Fruit fly (Drosophila melanogaster) whole organism, embryonic: ENCODE data around the gene CG17124.

Experiments
- Atf6 ChIP-seq: fragments of 200-800 bp; sonication (Bioruptor generic); IDR thresholded peaks from 2 replicates; pipeline ENCODE4 v1.3.6; 2022; ENCODE audit warnings: missing biosample characterization, missing genetic modification characterization
- B-H1 ChIP-seq: fragments of 200-800 bp; sonication (Bioruptor generic); IDR thresholded peaks from 3 replicates; pipeline ENCODE4 v1.3.6; 2022; ENCODE audit warnings: missing biosample characterization, missing genetic modification characterization
- Blimp-1 ChIP-seq: fragments of 200-800 bp; sonication (Bioruptor generic); optimal IDR thresholded peaks from 3 replicates; lab custom pipeline; 2018; ENCODE audit warnings: missing biosample characterization, missing genetic modification characterization, mild to moderate bottlenecking, moderate library complexity, missing genetic modification reagents
- Bteb2 ChIP-seq: fragments of 200-800 bp; sonication (Bioruptor generic); optimal IDR thresholded peaks from 2 replicates; lab custom pipeline; 2016; ENCODE audit warnings: missing biosample characterization, missing genetic modification characterization
- CG10274 ChIP-seq: fragments of 200-800 bp; sonication (Bioruptor generic); optimal IDR thresholded peaks from 3 replicates; lab custom pipeline; 2017; ENCODE audit warnings: missing biosample characterization, mild to moderate bottlenecking, missing genetic modification characterization
- CG10654 ChIP-seq: fragments of 200-800 bp; sonication (Bioruptor generic); optimal IDR thresholded peaks from 2 replicates; lab custom pipeline; 2016; ENCODE audit warnings: missing biosample characterization, missing genetic modification characterization
- CG11093 ChIP-seq: fragments of 200-800 bp; sonication (Bioruptor generic); IDR thresholded peaks from 3 replicates; pipeline ENCODE4 v1.3.6; 2022; ENCODE audit warnings: missing biosample characterization, missing genetic modification characterization
- CG12071 ChIP-seq: fragments of 200-800 bp; sonication (Bioruptor generic); optimal IDR thresholded peaks from 3 replicates; lab custom pipeline; 2018; ENCODE audit warnings: missing biosample characterization, mild to moderate bottlenecking, missing genetic modification characterization
- CG12155 ChIP-seq: fragments of 200-800 bp; sonication (Bioruptor generic); optimal IDR thresholded peaks from 3 replicates; lab custom pipeline; 2016; ENCODE audit warnings: missing biosample characterization, missing genetic modification characterization
- CG13424 ChIP-seq: fragments of 200-800 bp; sonication (Bioruptor generic); optimal IDR thresholded peaks from 2 replicates; lab custom pipeline; 2019; ENCODE audit warnings: missing biosample characterization, mild to moderate bottlenecking, missing genetic modification characterization, moderate library complexity
- CG14860 ChIP-seq: fragments of 200-800 bp; sonication (Bioruptor generic); IDR thresholded peaks from 3 replicates; pipeline ENCODE4 v1.3.6; 2022; ENCODE audit warnings: missing biosample characterization, missing genetic modification characterization; ENCODE audit not compliant: partially characterized antibody
- CG17361 ChIP-seq: fragments of 200-800 bp; sonication (Bioruptor generic); IDR thresholded peaks from 3 replicates; pipeline ENCODE4 v1.3.6; 2022; ENCODE audit warnings: missing biosample characterization, missing genetic modification characterization
- CG18011 ChIP-seq: fragments of 200-800 bp; sonication (Bioruptor generic); optimal IDR thresholded peaks from 2 replicates; lab custom pipeline; 2017; ENCODE audit warnings: missing biosample characterization, missing genetic modification characterization, mild to moderate bottlenecking, moderate library complexity, missing genotype
- CG3281 ChIP-seq: fragments of 200-800 bp; sonication (Bioruptor generic); optimal IDR thresholded peaks from 3 replicates; lab custom pipeline; 2017; ENCODE audit warnings: missing biosample characterization, mild to moderate bottlenecking, missing genetic modification characterization
- CG4730 ChIP-seq: fragments of 200-800 bp; sonication (Bioruptor generic); IDR thresholded peaks from 2 replicates; pipeline ENCODE4 v1.3.6; 2022; ENCODE audit warnings: missing biosample characterization, missing genetic modification characterization
- CG4854 ChIP-seq: fragments of 200-800 bp; sonication (Bioruptor generic); optimal IDR thresholded peaks from 2 replicates; lab custom pipeline; 2016; ENCODE audit warnings: missing biosample characterization, missing genetic modification characterization, inconsistent platforms
- CG7271 ChIP-seq: fragments of 200-800 bp; sonication (Bioruptor generic); optimal IDR thresholded peaks from 2 replicates; lab custom pipeline; 2018; ENCODE audit warnings: missing biosample characterization, mild to moderate bottlenecking, missing genetic modification characterization, moderate library complexity
- CG7556 ChIP-seq: fragments of 200-800 bp; sonication (Bioruptor generic); optimal IDR thresholded peaks from 2 replicates; lab custom pipeline; 2017; ENCODE audit warnings: missing biosample characterization, mild to moderate bottlenecking, missing genetic modification characterization
- CG8359 ChIP-seq: fragments of 200-800 bp; sonication (Bioruptor generic); optimal IDR thresholded peaks from 2 replicates; lab custom pipeline; 2017; ENCODE audit warnings: missing biosample characterization, mild to moderate bottlenecking, missing genetic modification characterization, borderline replicate concordance
- CG8478 ChIP-seq: fragments of >200 bp; optimal IDR thresholded peaks from 2 replicates; lab custom pipeline; 2018
- CoRest ChIP-seq: fragments of 200-800 bp; sonication (Bioruptor generic); optimal IDR thresholded peaks from 3 replicates; lab custom pipeline; 2018; ENCODE audit warnings: missing biosample characterization, mild to moderate bottlenecking, missing genetic modification characterization, moderate library complexity
- Dek ChIP-seq: fragments of 200-800 bp; sonication (Bioruptor generic); optimal IDR thresholded peaks from 3 replicates; lab custom pipeline; 2019; ENCODE audit warnings: missing biosample characterization, mild to moderate bottlenecking, missing genetic modification characterization, moderate library complexity
- Dip3 ChIP-seq: fragments of 200-800 bp; sonication (Bioruptor generic); optimal IDR thresholded peaks from 3 replicates; lab custom pipeline; 2016; ENCODE audit warnings: missing biosample characterization, missing genetic modification characterization
- E2f1 ChIP-seq: fragments of 200-800 bp; sonication (Bioruptor generic); IDR thresholded peaks from 2 replicates; pipeline ENCODE4 v1.3.6; 2022; ENCODE audit warnings: missing biosample characterization, missing genetic modification characterization
- Eip74EF ChIP-seq, 2 experiments: fragments of 200-800 bp in 1 of 2; fragments of >200 bp in 1 of 2; sonication (Bioruptor generic) in 1 of 2; optimal IDR thresholded peaks; 2 replicates each; lab custom pipeline; 2017 to 2019; ENCODE audit warnings: missing biosample characterization in 2 of 2, missing genetic modification characterization in 2 of 2, mild to moderate bottlenecking in 1 of 2, moderate library complexity in 1 of 2
- Hmx ChIP-seq: fragments of 200-800 bp; sonication (Bioruptor generic); optimal IDR thresholded peaks from 2 replicates; lab custom pipeline; 2016; ENCODE audit warnings: missing biosample characterization, missing genetic modification characterization
- Nf-YB ChIP-seq: fragments of 200-800 bp; sonication (Bioruptor generic); optimal IDR thresholded peaks from 3 replicates; lab custom pipeline; 2019; ENCODE audit warnings: missing biosample characterization, mild to moderate bottlenecking, missing genetic modification characterization, moderate library complexity
- Ptx1 ChIP-seq: fragments of 200-800 bp; sonication (Bioruptor generic); IDR thresholded peaks from 2 replicates; pipeline ENCODE4 v1.3.6; 2022; ENCODE audit warnings: missing biosample characterization, missing genetic modification characterization
- Side ChIP-seq: fragments of 200-800 bp; sonication (Bioruptor generic); optimal IDR thresholded peaks from 2 replicates; lab custom pipeline; 2016; ENCODE audit warnings: missing biosample characterization, missing genetic modification characterization
- Stat92E ChIP-seq, 3 experiments: fragments of >200 bp in 2 of 3; fragments of 200-800 bp in 1 of 3; sonication (Bioruptor generic) in 1 of 3; optimal IDR thresholded peaks; 2 replicates each; lab custom pipeline; 2017 to 2019; ENCODE audit warnings: missing biosample characterization in 3 of 3, missing genetic modification characterization in 3 of 3, mild to moderate bottlenecking in 1 of 3, moderate library complexity in 1 of 3
- Tbp ChIP-seq: fragments of >200 bp; optimal IDR thresholded peaks from 2 replicates; lab custom pipeline; 2018; ENCODE audit warnings: missing biosample characterization, missing genetic modification characterization
- Vsx1 ChIP-seq: fragments of 200-800 bp; sonication (Bioruptor generic); optimal IDR thresholded peaks from 2 replicates; lab custom pipeline; 2017; ENCODE audit warnings: missing biosample characterization, mild to moderate bottlenecking, missing genetic modification characterization, missing genetic modification reagents
- bowl ChIP-seq: fragments of 200-800 bp; sonication (Bioruptor generic); IDR thresholded peaks from 2 replicates; pipeline ENCODE4 v1.3.6; 2022; ENCODE audit warnings: missing biosample characterization, missing genetic modification characterization
- chm ChIP-seq: fragments of 200-800 bp; sonication (Bioruptor generic); IDR thresholded peaks from 2 replicates; pipeline ENCODE4 v1.3.6; 2022; ENCODE audit warnings: missing biosample characterization, missing genetic modification characterization
- disco-r ChIP-seq: fragments of 200-800 bp; sonication (Bioruptor generic); optimal IDR thresholded peaks from 2 replicates; lab custom pipeline; 2016; ENCODE audit warnings: missing biosample characterization, missing genetic modification characterization
- esg ChIP-seq: fragments of 200-800 bp; sonication (Bioruptor generic); conservative IDR thresholded peaks from 2 replicates; pipeline ENCODE4 v1.3.6; 2022; ENCODE audit warnings: missing biosample characterization, missing genetic modification characterization
- fd96Cb ChIP-seq: fragments of 200-800 bp; sonication (Bioruptor generic); optimal IDR thresholded peaks from 2 replicates; lab custom pipeline; 2018; ENCODE audit warnings: missing biosample characterization, mild to moderate bottlenecking, missing genetic modification characterization, moderate library complexity
- hb ChIP-seq: fragments of 200-800 bp; sonication (Bioruptor generic); IDR thresholded peaks from 3 replicates; pipeline ENCODE4 v1.3.6; 2022; ENCODE audit warnings: missing biosample characterization, missing genetic modification characterization; ENCODE audit not compliant: partially characterized antibody
- nerfin-1 ChIP-seq: fragments of 200-800 bp; sonication (Bioruptor generic); optimal IDR thresholded peaks from 3 replicates; lab custom pipeline; 2019; ENCODE audit warnings: missing biosample characterization, mild to moderate bottlenecking, missing genetic modification characterization, moderate library complexity
- p53 ChIP-seq: fragments of 200-800 bp; sonication (Bioruptor generic); optimal IDR thresholded peaks from 2 replicates; lab custom pipeline; 2016; ENCODE audit warnings: missing biosample characterization, missing genetic modification characterization
- psq ChIP-seq: fragments of 200-800 bp; sonication (Bioruptor generic); optimal IDR thresholded peaks from 2 replicates; lab custom pipeline; 2017; ENCODE audit warnings: missing biosample characterization, missing genetic modification characterization
- scrt ChIP-seq: fragments of 200-800 bp; sonication (Bioruptor generic); optimal IDR thresholded peaks from 2 replicates; lab custom pipeline; 2018; ENCODE audit warnings: missing biosample characterization, mild to moderate bottlenecking, missing genetic modification characterization, moderate library complexity
- sens ChIP-seq: fragments of 200-800 bp; sonication (Bioruptor generic); peaks from one replicate; lab custom pipeline; 2016; ENCODE audit warnings: missing biosample characterization, missing genetic modification characterization
- sr ChIP-seq: fragments of 200-800 bp; sonication (Bioruptor generic); IDR thresholded peaks from 3 replicates; pipeline ENCODE4 v1.3.6; 2022; ENCODE audit warnings: missing biosample characterization, missing genetic modification characterization
- unpg ChIP-seq: fragments of 200-800 bp; sonication (Bioruptor generic); optimal IDR thresholded peaks from 3 replicates; lab custom pipeline; 2018; ENCODE audit warnings: missing biosample characterization, mild to moderate bottlenecking, missing genetic modification characterization, moderate library complexity
- wdn ChIP-seq: fragments of 200-800 bp; sonication (Bioruptor generic); IDR thresholded peaks from 2 replicates; pipeline ENCODE4 v1.3.6; 2022; ENCODE audit warnings: missing biosample characterization, missing genetic modification characterization
- wek ChIP-seq: fragments of 200-800 bp; sonication (Bioruptor generic); optimal IDR thresholded peaks from 3 replicates; lab custom pipeline; 2018; ENCODE audit warnings: missing biosample characterization, mild to moderate bottlenecking, missing genetic modification characterization, moderate library complexity
- yki ChIP-seq: fragments of >200 bp; optimal IDR thresholded peaks from 3 replicates; lab custom pipeline; 2018
- zf30C ChIP-seq: fragments of 200-800 bp; sonication (Bioruptor generic); optimal IDR thresholded peaks from 3 replicates; lab custom pipeline; 2018; ENCODE audit warnings: missing biosample characterization, mild to moderate bottlenecking, missing genetic modification characterization

Gene CG17124

DNA sequence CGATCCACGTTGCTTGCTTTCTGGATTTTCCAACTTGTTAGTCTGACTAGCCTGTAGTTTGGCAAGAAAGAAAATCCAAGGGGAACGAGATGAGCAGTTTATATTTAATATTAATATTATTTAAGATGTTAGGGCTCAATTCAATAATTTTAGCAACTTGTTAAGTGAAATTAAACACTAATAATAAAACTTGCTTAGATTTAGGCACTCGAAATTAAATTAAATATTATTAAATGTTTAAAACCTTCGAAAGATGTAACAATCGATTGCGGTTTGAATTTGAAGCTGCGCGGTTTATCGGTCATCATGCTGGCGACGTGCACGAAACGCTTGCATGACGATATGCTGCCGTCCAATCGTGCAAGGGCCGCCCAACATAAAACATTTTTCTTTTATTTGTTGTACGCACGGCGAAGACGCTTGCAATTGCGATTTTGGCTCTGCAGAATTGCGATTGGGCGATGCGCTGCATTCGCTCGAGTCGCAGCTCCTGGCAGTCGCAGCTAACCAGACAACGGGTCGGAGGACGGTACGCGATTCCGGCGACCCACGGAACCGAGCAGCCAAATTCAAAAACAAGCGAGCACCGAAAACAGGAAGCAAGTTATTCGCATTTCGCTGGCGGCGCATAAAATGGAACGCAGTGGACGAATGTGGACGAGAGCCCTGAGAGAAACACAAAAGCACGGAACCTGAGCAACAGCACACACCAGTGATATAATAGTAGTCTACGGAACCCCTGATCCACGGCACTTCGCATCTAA is 18.9 kb downstream of the CG17124 start, which contains the start of the genes Vha16-5 and CG12299 (continued):
- TF ChIP-seq CG7556 (GFP tag; lab: Kevin White, UChicago) (peak; percentile 51), chm (GFP tag; lab: Robert Waterston, UW) (peak; percentile 97), Ptx1 (peak; percentile 90), CG13424 (peak; percentile 92), disco-r (GFP tag; lab: Kevin White, UChicago) (peak; percentile 82), CG18011 (GFP tag; lab: Kevin White, UChicago) (peak; percentile 83), CG8478 (lab: Kevin White, UChicago) (no peak), sens (GFP tag; lab: Kevin White, UChicago) (peak; percentile 96), Side (GFP tag; lab: Kevin White, UChicago) (peak; percentile 67), E2f1 (GFP tag; lab: Robert Waterston, UW) (peak; percentile 87), wek (GFP tag; lab: Kevin White, UChicago) (no peak), CG10654 (GFP tag; lab: Kevin White, UChicago) (peak; percentile 85), unpg (GFP tag; lab: Kevin White, UChicago) (peak; percentile 78), nerfin-1 (peak; percentile 58), zf30C (GFP tag; lab: Kevin White, UChicago) (no peak), Blimp-1 (GFP tag; lab: Kevin White, UChicago) (peak; percentile 84), sr (GFP tag; lab: Robert Waterston, UW) (peak; percentile 89), yki (lab: Kevin White, UChicago) (no peak), Bteb2 (peak; percentile 85), Atf6 (GFP tag; lab: Robert Waterston, UW) (peak; percentile 88), CG10274 (GFP tag; lab: Kevin White, UChicago) (no peak), Stat92E (GFP tag; optimal IDR thresholded peaks at IDR 0.05; lab: Kevin White, UChicago) (no peak), CoRest (tag; lab: Kevin White, UChicago) (peak; percentile 74), CG4730 (GFP tag; lab: Robert Waterston, UW) (peak; percentile 86), Dek (tag; lab: Kevin White, UChicago) (peak; percentile 56), wdn (peak; percentile 70), Dip3 (GFP tag; lab: Kevin White, UChicago) (peak; percentile 83), bowl (GFP tag; lab: Robert Waterston, UW) (peak; percentile 82), p53 (GFP tag; lab: Kevin White, UChicago) (peak; percentile 68), scrt (GFP tag; lab: Kevin White, UChicago) (no peak), CG14860 (peak; percentile 75), Eip74EF (GFP tag; optimal IDR thresholded peaks at IDR 0.05; lab: Kevin White, UChicago) (no peak), psq (GFP tag; lab: Kevin White, UChicago) (peak; percentile 68), esg (GFP tag; lab: Robert Waterston, UW) (peak; percentile 83), Vsx1 (no peak), CG11093 (GFP tag; lab: Robert Waterston, UW) (0 out of 3 replicates have a peak, but pooled peaks have one; percentile 32), B-H1 (GFP tag; lab: Robert Waterston, UW) (peak; percentile 75), CG4854 (peak; percentile 65), CG7271 (tag; lab: Kevin White, UChicago) (no peak), CG8359 (GFP tag; lab: Kevin White, UChicago) (no peak), Tbp (no peak), fd96Cb (peak; percentile 63), CG12155 (GFP tag; lab: Kevin White, UChicago) (peak; percentile 81), CG12071 (GFP tag; lab: Kevin White, UChicago) (no peak), Hmx (GFP tag; lab: Kevin White, UChicago) (no peak), CG3281 (GFP tag; lab: Kevin White, UChicago) (no peak), Nf-YB (no peak), hb (GFP tag; lab: Robert Waterston, UW) (peak; percentile 84), CG17361 (peak; percentile 55; the same call in 1 of the 3 replicates)
